Fruit fly (Drosophila melanogaster) whole organism, adult: Measurements from ENCODE around the gene ATPsynGL.

Source experiments
- CG11617 ChIP-seq: fragments of 200-800 bp; sonication (Bioruptor generic); optimal IDR thresholded peaks from 2 replicates; lab custom pipeline; 2017; ENCODE audit warnings: mild to moderate bottlenecking, missing biosample characterization, missing genetic modification reagents, missing genetic modification characterization
- CG1620 ChIP-seq: fragments of 200-800 bp; sonication (Bioruptor generic); optimal IDR thresholded peaks from 2 replicates; lab custom pipeline; 2016; ENCODE audit warnings: missing biosample characterization, missing genetic modification characterization
- CG33017 ChIP-seq: fragments of 200-800 bp; sonication (Bioruptor generic); optimal IDR thresholded peaks from 2 replicates; lab custom pipeline; 2018; ENCODE audit warnings: missing biosample characterization, mild to moderate bottlenecking, missing genetic modification characterization, moderate library complexity
- CG5204 ChIP-seq: fragments of 200-800 bp; sonication (Bioruptor generic); optimal IDR thresholded peaks from 2 replicates; lab custom pipeline; 2016; ENCODE audit warnings: missing biosample characterization, missing genetic modification characterization
- CG7045 ChIP-seq: fragments of 200-800 bp; sonication (Bioruptor generic); optimal IDR thresholded peaks from 2 replicates; lab custom pipeline; 2017; ENCODE audit warnings: missing biosample characterization, mild to moderate bottlenecking, missing genetic modification characterization
- CG7101 ChIP-seq: fragments of 200-800 bp; sonication (Bioruptor generic); optimal IDR thresholded peaks from 2 replicates; lab custom pipeline; 2018; ENCODE audit warnings: missing biosample characterization, mild to moderate bottlenecking, missing genetic modification characterization, moderate library complexity
- Clk ChIP-seq: fragments of 200-800 bp; sonication (Bioruptor generic); optimal IDR thresholded peaks from 2 replicates; lab custom pipeline; 2017; ENCODE audit warnings: missing biosample characterization, missing genetic modification characterization
- Mnt ChIP-seq: fragments of 200-800 bp; sonication (Bioruptor generic); optimal IDR thresholded peaks from 2 replicates; lab custom pipeline; 2016; ENCODE audit warnings: missing biosample characterization, mild to moderate bottlenecking, missing genetic modification characterization
- bab1 ChIP-seq: fragments of 200-800 bp; sonication (Bioruptor generic); optimal IDR thresholded peaks from 3 replicates; lab custom pipeline; 2019; ENCODE audit warnings: missing biosample characterization, mild to moderate bottlenecking, missing genetic modification characterization, moderate library complexity
- cnc ChIP-seq, 2 experiments: fragments of >200 bp; optimal IDR thresholded peaks; 2 replicates each; lab custom pipeline; 2017
- pad ChIP-seq: fragments of 200-800 bp; sonication (Bioruptor generic); optimal IDR thresholded peaks from 3 replicates; lab custom pipeline; 2017; ENCODE audit warnings: missing biosample characterization, missing genetic modification characterization, mild to moderate bottlenecking, moderate library complexity, missing genetic modification reagents
- toe ChIP-seq: fragments of 200-800 bp; sonication (Bioruptor generic); optimal IDR thresholded peaks from 2 replicates; lab custom pipeline; 2016; ENCODE audit warnings: missing biosample characterization, missing genetic modification characterization

DNA sequence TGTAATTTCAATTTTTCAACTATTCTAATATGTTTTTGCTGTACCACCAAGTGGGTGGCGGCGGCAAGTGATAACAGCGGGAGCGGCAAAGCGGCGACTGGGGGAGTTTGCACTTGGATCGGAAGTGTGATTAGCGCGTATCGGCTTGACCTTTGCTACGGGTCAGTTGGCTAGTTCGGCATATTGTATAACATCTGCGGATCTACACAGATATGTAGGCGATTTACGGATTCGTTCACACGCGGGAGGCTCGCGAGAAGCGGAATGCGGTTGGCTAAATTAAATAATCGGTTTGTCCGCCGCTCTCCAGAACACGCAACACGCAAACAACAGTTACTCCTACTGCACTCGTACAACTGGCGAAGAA, 43.0 kb downstream of the ATPsynGL start:
- TF ChIP-seq CG5204 (GFP tag; lab: Kevin White, UChicago) (no peak), CG1620 (no peak), CG33017 (no peak), Clk (no peak), pad (no peak), bab1 (GFP tag; lab: Kevin White, UChicago) (no peak), CG7101 (tag; lab: Kevin White, UChicago) (no peak), toe (GFP tag; lab: Kevin White, UChicago) (no peak), Mnt (GFP tag; lab: Kevin White, UChicago) (no peak), CG11617 (no peak), CG7045 (no peak), cnc (optimal IDR thresholded peaks at IDR 0.05; lab: Kevin White, UChicago) (no peak)
